Worm (Caenorhabditis elegans) whole organism, young adult: Measurements from ENCODE around the gene BE10.5.

Experiments
- Y56A3A.18 ChIP-seq: fragments of 200-800 bp; sonication (Bioruptor generic); IDR thresholded peaks from 2 replicates; pipeline ENCODE4 v1.3.6; 2022; ENCODE audit warnings: missing genetic modification reagents, missing genetic modification characterization, missing compliant biosample characterization
- cebp-2 ChIP-seq: fragments of 200-800 bp; sonication (Bioruptor generic); IDR thresholded peaks from 2 replicates; pipeline ENCODE4 v1.3.6; 2022; ENCODE audit warnings: missing genetic modification characterization, missing compliant biosample characterization
- ceh-40 ChIP-seq: fragments of 200-800 bp; sonication (Bioruptor generic); IDR thresholded peaks from 2 replicates; pipeline ENCODE4 v1.3.6; 2022; ENCODE audit warnings: missing genetic modification characterization, missing compliant biosample characterization
- ceh-79 ChIP-seq: sonication (generic microtip); optimal IDR thresholded peaks from 2 replicates; lab custom pipeline; 2017; ENCODE audit warnings: mild to moderate bottlenecking, missing genetic modification characterization, missing compliant biosample characterization
- dpl-1 ChIP-seq: fragments of 150-350 bp; optimal IDR thresholded peaks from 2 replicates; lab custom pipeline; 2014; ENCODE audit warnings: missing biosample characterization, missing genetic modification reagents, missing genetic modification characterization
- lag-1 ChIP-seq: fragments of 200-800 bp; sonication (Bioruptor generic); IDR thresholded peaks from 2 replicates; pipeline ENCODE4 v1.3.6; 2022; ENCODE audit warnings: missing genetic modification reagents, missing genetic modification characterization, missing compliant biosample characterization
- mes-4 ChIP-seq: sonication (generic microtip); optimal IDR thresholded peaks from 2 replicates; lab custom pipeline; 2016; ENCODE audit warnings: missing genotype, missing genetic modification characterization, missing compliant biosample characterization
- pha-4 ChIP-seq: fragments of 150-350 bp; sonication (generic microtip); optimal IDR thresholded peaks from 2 replicates; lab custom pipeline; 2014; ENCODE audit warnings: missing biosample characterization, missing genetic modification reagents, missing genetic modification characterization
- rcor-1 ChIP-seq: fragments of 200-800 bp; sonication (Bioruptor generic); IDR thresholded peaks from 2 replicates; pipeline ENCODE4 v1.3.6; 2022; ENCODE audit warnings: missing genetic modification reagents, missing genetic modification characterization, missing compliant biosample characterization
- xnd-1 ChIP-seq: sonication (generic microtip); optimal IDR thresholded peaks from 2 replicates; lab custom pipeline; 2016; ENCODE audit warnings: missing genotype, missing genetic modification reagents, missing genetic modification characterization, missing compliant biosample characterization

- TF ChIP-seq pha-4 (tag; lab: Kevin White, UChicago): no peak
- no peak for TF ChIP-seq ceh-79 (tag; lab: Kevin White, UChicago)
- TF ChIP-seq ceh-40: no peak
- no peak for TF ChIP-seq cebp-2 (GFP tag; lab: Robert Waterston, UW)
- no peak for TF ChIP-seq mes-4
- no peak for TF ChIP-seq dpl-1 (GFP tag; lab: Kevin White, UChicago)
- no peak for TF ChIP-seq Y56A3A.18 (GFP tag; lab: Robert Waterston, UW)
- TF ChIP-seq lag-1 (GFP tag; lab: Robert Waterston, UW): no peak
- TF ChIP-seq rcor-1 (GFP tag; lab: Robert Waterston, UW): no peak
- TF ChIP-seq xnd-1: no peak
Observed at ce11 chrIII:12855394-12855793, 48.8 kb upstream of the BE10.5 start, which contains the start of gene Y37D8A.5.
